Worm (Caenorhabditis elegans): ENCODE measurements around the gene cest-35.2.

- TF ChIP-seq dmd-6 (GFP tag; IDR thresholded peaks at IDR 0.05), result no peak
- no peak for TF ChIP-seq ceh-62 (tag; optimal IDR thresholded peaks at IDR 0.05)
- no peak for TF ChIP-seq nhr-11 (tag; optimal IDR thresholded peaks at IDR 0.05)
- TF ChIP-seq ceh-32 (tag; optimal IDR thresholded peaks at IDR 0.05; ENCODE audit: poor library complexity), result no peak
- TF ChIP-seq unc-62 (GFP tag; optimal IDR thresholded peaks at IDR 0.05 in 1 of 2), result peak in 1 of 2 experiments; percentile 79
- no peak for TF ChIP-seq unc-62 (tag; optimal IDR thresholded peaks at IDR 0.05)
Observed at ce11 chrV:5201706-5202105, 35.3 kb downstream of the cest-35.2 start.
